Fruit fly (Drosophila melanogaster): Measurements from ENCODE around the gene RpL7-like.

Gene RpL7-like

DNA sequence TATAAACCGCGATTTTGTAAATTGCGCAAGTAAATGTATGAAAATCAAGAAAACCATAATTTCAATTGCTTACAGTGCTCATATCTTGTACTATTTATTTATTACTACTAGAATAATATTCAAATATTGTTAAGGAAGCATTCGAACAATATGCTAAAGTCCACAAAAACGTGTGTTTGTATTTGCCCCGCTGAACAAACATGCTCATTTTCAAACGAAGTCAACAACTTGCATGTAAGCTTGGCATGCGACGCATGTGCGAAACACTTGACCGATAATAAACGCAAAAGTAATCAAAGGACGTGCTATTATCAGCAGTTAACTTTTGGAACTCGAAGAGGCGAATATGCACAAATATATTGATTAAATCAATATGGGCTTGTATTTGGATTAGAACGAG lies 34.9 kb upstream of the RpL7-like start (continued):
- TF ChIP-seq Meics (GFP tag; optimal IDR thresholded peaks at IDR 0.05), result peak; percentile 60
- peak; percentile 46 for TF ChIP-seq psq (GFP tag; optimal IDR thresholded peaks at IDR 0.05)
- TF ChIP-seq en (GFP tag; optimal IDR thresholded peaks at IDR 0.05), result no peak
- TF ChIP-seq crc (GFP tag; optimal IDR thresholded peaks at IDR 0.05), result no peak
- no peak for TF ChIP-seq kah (GFP tag; optimal IDR thresholded peaks at IDR 0.05)
- TF ChIP-seq zfh1 (GFP tag; IDR thresholded peaks at IDR 0.05), result peak; percentile 46; the same call in 2 of the 3 replicates
- TF ChIP-seq aop (GFP tag; IDR thresholded peaks at IDR 0.05), result no peak
- TF ChIP-seq CG1603 (tag; optimal IDR thresholded peaks at IDR 0.05), result peak; percentile 69
- TF ChIP-seq CG9876 (GFP tag; optimal IDR thresholded peaks at IDR 0.05), result no peak
- peak; percentile 86 for TF ChIP-seq CG1529 (GFP tag; optimal IDR thresholded peaks at IDR 0.05)
- peak; percentile 23 for TF ChIP-seq CG10654 (GFP tag; optimal IDR thresholded peaks at IDR 0.05)
- peak; percentile 1 to 34 for TF ChIP-seq Hr51 (GFP tag; optimal IDR thresholded peaks at IDR 0.05)
- TF ChIP-seq row (GFP tag; IDR thresholded peaks at IDR 0.05), result no peak
- TF ChIP-seq tup (GFP tag; optimal IDR thresholded peaks at IDR 0.05), result peak; percentile 70
- TF ChIP-seq Awh (GFP tag; IDR thresholded peaks at IDR 0.05), result 0 out of 2 replicates have a peak, but pooled peaks have one; percentile 19
- peak; percentile 60 for TF ChIP-seq CG15011 (GFP tag; optimal IDR thresholded peaks at IDR 0.05)
- TF ChIP-seq nerfin-1 (tag; optimal IDR thresholded peaks at IDR 0.05), result peak; percentile 36
- no peak for TF ChIP-seq slou (GFP tag; optimal IDR thresholded peaks at IDR 0.05)
- TF ChIP-seq Fer2 (tag; optimal IDR thresholded peaks at IDR 0.05), result peak; percentile 0
- no peak for TF ChIP-seq Neu2 (GFP tag; optimal IDR thresholded peaks at IDR 0.05; ENCODE audit: borderline replicate concordance)
- TF ChIP-seq Abd-B (GFP tag; optimal IDR thresholded peaks at IDR 0.05), result no peak
- TF ChIP-seq hbn (GFP tag; IDR thresholded peaks at IDR 0.05; ENCODE audit: partially characterized antibody), result no peak
- TF ChIP-seq so (GFP tag; IDR thresholded peaks at IDR 0.05), result peak; percentile 7; the same call in 2 of the 3 replicates
- no peak for TF ChIP-seq Trl (optimal IDR thresholded peaks at IDR 0.05)
- TF ChIP-seq Trl (GFP tag; optimal IDR thresholded peaks at IDR 0.05), result peak; percentile 61
- no peak for TF ChIP-seq HLH4C (GFP tag; IDR thresholded peaks at IDR 0.05; ENCODE audit: partially characterized antibody)
- TF ChIP-seq CG6791 (GFP tag; IDR thresholded peaks at IDR 0.05; ENCODE audit: partially characterized antibody), result no peak
- no peak for TF ChIP-seq CG4617 (GFP tag; optimal IDR thresholded peaks at IDR 0.05; ENCODE audit: borderline replicate concordance)
- no peak for TF ChIP-seq CG34224 (GFP tag; IDR thresholded peaks at IDR 0.05; ENCODE audit: partially characterized antibody)
- peak; percentile 50; the same call in 1 of the 3 replicates for TF ChIP-seq CG11695 (GFP tag; IDR thresholded peaks at IDR 0.05)
- peak; percentile 36 for TF ChIP-seq CG9727 (GFP tag; optimal IDR thresholded peaks at IDR 0.05)
- no peak for TF ChIP-seq CG17829 (tag; optimal IDR thresholded peaks at IDR 0.05)
- TF ChIP-seq Lhr (GFP tag; optimal IDR thresholded peaks at IDR 0.05), result peak; percentile 33
- TF ChIP-seq cad (GFP tag; optimal IDR thresholded peaks at IDR 0.05), result no peak
- no peak for TF ChIP-seq CG11093 (GFP tag; IDR thresholded peaks at IDR 0.05)
- TF ChIP-seq ssp (GFP tag; IDR thresholded peaks at IDR 0.05), result no peak
- no peak for TF ChIP-seq HmgD (GFP tag; optimal IDR thresholded peaks at IDR 0.05)
- peak; percentile 20 for TF ChIP-seq CG1792 (GFP tag; optimal IDR thresholded peaks at IDR 0.05)
- no peak for TF ChIP-seq TFAM (GFP tag; optimal IDR thresholded peaks at IDR 0.05)
- peak; percentile 19 for TF ChIP-seq CG15073 (GFP tag; optimal IDR thresholded peaks at IDR 0.05)
- peak; percentile 46 for TF ChIP-seq CG4854 (GFP tag; optimal IDR thresholded peaks at IDR 0.05)
- TF ChIP-seq sc (optimal IDR thresholded peaks at IDR 0.05), result no peak
- peak; percentile 80 for TF ChIP-seq sc (GFP tag; optimal IDR thresholded peaks at IDR 0.05)
- TF ChIP-seq grau (tag; optimal IDR thresholded peaks at IDR 0.05), result peak; percentile 60
- no peak for TF ChIP-seq CG6765 (GFP tag; optimal IDR thresholded peaks at IDR 0.05)
- no peak for TF ChIP-seq CG3847 (GFP tag; IDR thresholded peaks at IDR 0.05)
- TF ChIP-seq dati (GFP tag; IDR thresholded peaks at IDR 0.05), result no peak
- peak; percentile 34 for TF ChIP-seq cato (GFP tag; optimal IDR thresholded peaks at IDR 0.05; ENCODE audit: borderline replicate concordance)
- peak; percentile 6 for TF ChIP-seq NC2α (GFP tag; optimal IDR thresholded peaks at IDR 0.05)
- TF ChIP-seq CrebB (tag; optimal IDR thresholded peaks at IDR 0.05), result peak; percentile 82
- no peak for TF ChIP-seq slp2 (GFP tag; optimal IDR thresholded peaks at IDR 0.05)
- no peak for TF ChIP-seq al (GFP tag; IDR thresholded peaks at IDR 0.05)

Measured in whole organism, embryonic.